Fruit fly (Drosophila melanogaster) whole organism, embryonic: ENCODE results near the gene TwdlX.
A peak's percentile ranks its signal among the peaks of the same experiment; 100 is the strongest.

Experiments used
- Atf6 ChIP-seq: fragments of 200-800 bp; sonication (Bioruptor generic); IDR thresholded peaks from 2 replicates; pipeline ENCODE4 v1.3.6; 2022; ENCODE audit warnings: missing biosample characterization, missing genetic modification characterization
- BEAF-32 ChIP-seq: fragments of 200-800 bp; sonication (Bioruptor generic); optimal IDR thresholded peaks from 3 replicates; lab custom pipeline; 2017; ENCODE audit warnings: missing biosample characterization, missing genetic modification characterization, mild to moderate bottlenecking, moderate library complexity, missing genetic modification reagents
- Bteb2 ChIP-seq: fragments of 200-800 bp; sonication (Bioruptor generic); optimal IDR thresholded peaks from 2 replicates; lab custom pipeline; 2016; ENCODE audit warnings: missing biosample characterization, missing genetic modification characterization
- C15 ChIP-seq: fragments of 200-800 bp; sonication (Bioruptor generic); IDR thresholded peaks from 3 replicates; pipeline ENCODE4 v1.3.6; 2022; ENCODE audit warnings: missing biosample characterization, missing genetic modification characterization
- CG10321 ChIP-seq: fragments of 200-800 bp; sonication (Bioruptor generic); IDR thresholded peaks from 2 replicates; pipeline ENCODE4 v1.3.6; 2022; ENCODE audit warnings: missing biosample characterization, missing genetic modification characterization
- CG10565 ChIP-seq: fragments of 200-800 bp; sonication (Bioruptor generic); optimal IDR thresholded peaks from 3 replicates; lab custom pipeline; 2016; ENCODE audit warnings: missing biosample characterization, mild to moderate bottlenecking, missing genetic modification characterization
- CG10654 ChIP-seq: fragments of 200-800 bp; sonication (Bioruptor generic); optimal IDR thresholded peaks from 2 replicates; lab custom pipeline; 2016; ENCODE audit warnings: missing biosample characterization, missing genetic modification characterization
- CG12769 ChIP-seq: fragments of 200-800 bp; sonication (Bioruptor generic); optimal IDR thresholded peaks from 2 replicates; lab custom pipeline; 2019; ENCODE audit warnings: missing biosample characterization, mild to moderate bottlenecking, missing genetic modification characterization, moderate library complexity
- CG13123 ChIP-seq: fragments of 200-800 bp; sonication (Bioruptor generic); optimal IDR thresholded peaks from 2 replicates; lab custom pipeline; 2016; ENCODE audit warnings: missing biosample characterization, missing genetic modification characterization
- CG15479 ChIP-seq: fragments of 200-800 bp; sonication (Bioruptor generic); optimal IDR thresholded peaks from 3 replicates; lab custom pipeline; 2019; ENCODE audit warnings: missing biosample characterization, mild to moderate bottlenecking, missing genetic modification characterization, moderate library complexity
- CG3407 ChIP-seq: fragments of 200-800 bp; sonication (Bioruptor generic); optimal IDR thresholded peaks from 2 replicates; lab custom pipeline; 2018; ENCODE audit warnings: missing biosample characterization, mild to moderate bottlenecking, missing genetic modification characterization
- CG3726 ChIP-seq: fragments of 200-800 bp; sonication (Bioruptor generic); IDR thresholded peaks from 3 replicates; pipeline ENCODE4, ENCODE4 v1.3.6; 2022; ENCODE audit warnings: missing biosample characterization, missing genetic modification characterization
- CG3847 ChIP-seq: fragments of 200-800 bp; sonication (Bioruptor generic); IDR thresholded peaks from 2 replicates; pipeline ENCODE4 v1.3.6; 2022; ENCODE audit warnings: missing biosample characterization, missing genetic modification characterization
- CG5245 ChIP-seq: fragments of 200-800 bp; sonication (Bioruptor generic); optimal IDR thresholded peaks from 3 replicates; lab custom pipeline; 2016; ENCODE audit warnings: missing biosample characterization, missing genetic modification characterization
- CG7357 ChIP-seq: fragments of 200-800 bp; sonication (Bioruptor generic); IDR thresholded peaks from 3 replicates; pipeline ENCODE4 v1.3.6; 2022; ENCODE audit warnings: missing biosample characterization, missing genetic modification characterization
- CG8388 ChIP-seq: fragments of 200-800 bp; sonication (Bioruptor generic); optimal IDR thresholded peaks from 2 replicates; lab custom pipeline; 2019; ENCODE audit warnings: missing biosample characterization, mild to moderate bottlenecking, missing genetic modification characterization, moderate library complexity
- CG9797 ChIP-seq: fragments of 200-800 bp; sonication (Bioruptor generic); optimal IDR thresholded peaks from 3 replicates; lab custom pipeline; 2018; ENCODE audit warnings: missing biosample characterization, mild to moderate bottlenecking, missing genetic modification characterization
- Camta ChIP-seq: fragments of 200-800 bp; sonication (Bioruptor generic); optimal IDR thresholded peaks from 2 replicates; lab custom pipeline; 2016; ENCODE audit warnings: missing biosample characterization, missing genetic modification characterization
- CkIIα-i1 ChIP-seq: fragments of 200-800 bp; sonication (Bioruptor generic); IDR thresholded peaks from 2 replicates; pipeline ENCODE4 v1.3.6; 2022; ENCODE audit warnings: missing biosample characterization, missing genetic modification characterization
- Dbx ChIP-seq: fragments of 200-800 bp; sonication (Bioruptor generic); IDR thresholded peaks from 3 replicates; pipeline ENCODE4 v1.3.6; 2022; ENCODE audit warnings: missing biosample characterization, missing genetic modification characterization
- Doc3 ChIP-seq: fragments of 200-800 bp; sonication (Bioruptor generic); IDR thresholded peaks from 3 replicates; pipeline ENCODE4 v1.3.6; 2022; ENCODE audit warnings: missing biosample characterization, missing genetic modification characterization; ENCODE audit not compliant: partially characterized antibody
- H2.0 ChIP-seq: fragments of 200-800 bp; sonication (Bioruptor generic); IDR thresholded peaks from 2 replicates; pipeline ENCODE4 v1.3.6; 2022; ENCODE audit warnings: missing biosample characterization, missing genetic modification characterization
- HmgD ChIP-seq: fragments of 200-800 bp; sonication (Bioruptor generic); optimal IDR thresholded peaks from 3 replicates; lab custom pipeline; 2016; ENCODE audit warnings: missing biosample characterization, missing genetic modification characterization
- Hmr ChIP-seq: fragments of 200-800 bp; sonication (Bioruptor generic); optimal IDR thresholded peaks from 3 replicates; lab custom pipeline; 2017; ENCODE audit warnings: mild to moderate bottlenecking, missing biosample characterization, missing genetic modification reagents, missing genetic modification characterization
- Kr ChIP-seq: fragments of 200-800 bp; sonication (Bioruptor generic); optimal IDR thresholded peaks from 2 replicates; lab custom pipeline; 2017; ENCODE audit warnings: missing biosample characterization, mild to moderate bottlenecking, missing genetic modification characterization
- PHDP ChIP-seq: fragments of 200-800 bp; sonication (Bioruptor generic); optimal IDR thresholded peaks from 3 replicates; lab custom pipeline; 2018; ENCODE audit warnings: missing biosample characterization, mild to moderate bottlenecking, missing genetic modification characterization, moderate library complexity
- Pdp1 ChIP-seq, 2 experiments: fragments of 200-800 bp; sonication (Bioruptor generic); optimal IDR thresholded peaks; 3 replicates each; lab custom pipeline; 2016; ENCODE audit warnings: missing biosample characterization in 2 of 2, missing genetic modification characterization in 2 of 2, mild to moderate bottlenecking in 1 of 2, moderate library complexity in 1 of 2
- Rfx ChIP-seq: fragments of 200-800 bp; sonication (Bioruptor generic); IDR thresholded peaks from 2 replicates; pipeline ENCODE4 v1.3.6; 2022; ENCODE audit warnings: missing biosample characterization, missing genetic modification characterization
- YL-1 ChIP-seq: fragments of 200-800 bp; sonication (Bioruptor generic); optimal IDR thresholded peaks from 3 replicates; lab custom pipeline; 2017; ENCODE audit warnings: missing biosample characterization, mild to moderate bottlenecking, missing genetic modification characterization
- ash1 ChIP-seq: fragments of 200-800 bp; sonication (Bioruptor generic); optimal IDR thresholded peaks from 2 replicates; lab custom pipeline; 2018; ENCODE audit warnings: missing biosample characterization, mild to moderate bottlenecking, missing genetic modification characterization
- ato ChIP-seq: fragments of 200-800 bp; sonication (Bioruptor generic); IDR thresholded peaks from 2 replicates; pipeline ENCODE4 v1.3.6; 2022; ENCODE audit warnings: missing biosample characterization, missing genetic modification characterization; ENCODE audit not compliant: partially characterized antibody
- az2 ChIP-seq: fragments of 200-800 bp; sonication (Bioruptor generic); optimal IDR thresholded peaks from 3 replicates; lab custom pipeline; 2016; ENCODE audit warnings: missing biosample characterization, missing genetic modification characterization
- btn ChIP-seq: fragments of 200-800 bp; sonication (Bioruptor generic); optimal IDR thresholded peaks from 2 replicates; lab custom pipeline; 2016; ENCODE audit warnings: missing biosample characterization, missing genetic modification characterization
- crc ChIP-seq: fragments of 200-800 bp; sonication (Bioruptor generic); optimal IDR thresholded peaks from 2 replicates; lab custom pipeline; 2016; ENCODE audit warnings: missing biosample characterization, missing genetic modification characterization
- exex ChIP-seq: fragments of 200-800 bp; sonication (Bioruptor generic); optimal IDR thresholded peaks from 4 replicates; lab custom pipeline; 2018; ENCODE audit warnings: missing biosample characterization, mild to moderate bottlenecking, missing genetic modification characterization, moderate library complexity
- fd96Cb ChIP-seq: fragments of 200-800 bp; sonication (Bioruptor generic); optimal IDR thresholded peaks from 2 replicates; lab custom pipeline; 2018; ENCODE audit warnings: missing biosample characterization, mild to moderate bottlenecking, missing genetic modification characterization, moderate library complexity
- kay ChIP-seq: fragments of 200-800 bp; sonication (Bioruptor generic); optimal IDR thresholded peaks from 2 replicates; lab custom pipeline; 2016; ENCODE audit warnings: missing biosample characterization, missing genetic modification characterization
- kni ChIP-seq: fragments of 200-800 bp; sonication (Bioruptor generic); optimal IDR thresholded peaks from 3 replicates; lab custom pipeline; 2017; ENCODE audit warnings: mild to moderate bottlenecking, missing biosample characterization, missing genetic modification reagents, missing genetic modification characterization
- nau ChIP-seq: fragments of 200-800 bp; sonication (Bioruptor generic); optimal IDR thresholded peaks from 3 replicates; lab custom pipeline; 2017; ENCODE audit warnings: missing biosample characterization, mild to moderate bottlenecking, missing genetic modification characterization, missing genetic modification reagents
- nerfin-2 ChIP-seq: fragments of 200-800 bp; sonication (Bioruptor generic); IDR thresholded peaks from 2 replicates; pipeline ENCODE4 v1.3.6; 2022; ENCODE audit warnings: missing biosample characterization, missing genetic modification characterization; ENCODE audit not compliant: partially characterized antibody
- nom ChIP-seq: fragments of 200-800 bp; sonication (Bioruptor generic); optimal IDR thresholded peaks from 2 replicates; lab custom pipeline; 2017; ENCODE audit warnings: missing biosample characterization, missing genetic modification characterization, mild to moderate bottlenecking, moderate library complexity, missing genetic modification reagents
- otp ChIP-seq: fragments of 200-800 bp; sonication (Bioruptor generic); IDR thresholded peaks from 3 replicates; pipeline ENCODE4, ENCODE4 v1.3.6; 2022; ENCODE audit warnings: missing biosample characterization, missing genetic modification characterization
- repo ChIP-seq: fragments of 200-800 bp; sonication (Bioruptor generic); optimal IDR thresholded peaks from 2 replicates; lab custom pipeline; 2016; ENCODE audit warnings: missing biosample characterization, missing genetic modification characterization
- row ChIP-seq: fragments of 200-800 bp; sonication (Bioruptor generic); IDR thresholded peaks from 3 replicates; pipeline ENCODE4 v1.3.6; 2022; ENCODE audit warnings: missing biosample characterization, missing genetic modification characterization
- sc ChIP-seq, 3 experiments: fragments of >200 bp in 2 of 3; fragments of 200-800 bp in 1 of 3; sonication (Bioruptor generic) in 1 of 3; optimal IDR thresholded peaks; 2 replicates in 2 of 3; 3 replicates in 1 of 3; lab custom pipeline; 2017; ENCODE audit warnings: mild to moderate bottlenecking in 1 of 3, missing biosample characterization in 1 of 3, missing genetic modification characterization in 1 of 3, missing genetic modification reagents in 1 of 3
- sisA ChIP-seq: fragments of 200-800 bp; sonication (Bioruptor generic); IDR thresholded peaks from 2 replicates; pipeline ENCODE4 v1.3.6; 2022; ENCODE audit warnings: missing biosample characterization, missing genetic modification characterization
- slbo ChIP-seq: fragments of 200-800 bp; sonication (Bioruptor generic); IDR thresholded peaks from 2 replicates; pipeline ENCODE4 v1.3.6; 2022; ENCODE audit warnings: missing biosample characterization, missing genetic modification characterization
- slp2 ChIP-seq: fragments of 200-800 bp; sonication (Bioruptor generic); optimal IDR thresholded peaks from 2 replicates; lab custom pipeline; 2016; ENCODE audit warnings: missing biosample characterization, missing genetic modification characterization
- sug ChIP-seq: fragments of 200-800 bp; optimal IDR thresholded peaks from 2 replicates; lab custom pipeline; 2019; ENCODE audit warnings: missing biosample characterization, mild to moderate bottlenecking, missing genetic modification characterization, moderate library complexity

Gene TwdlX

dm6 chrX:16751579-16752156 lies 20.8 kb downstream of the TwdlX start, which contains the start of gene goe (continued):
- TF ChIP-seq CG8388 (GFP tag; lab: Kevin White, UChicago) = peak; percentile 64
- peak; percentile 63 for TF ChIP-seq ato (GFP tag; lab: Robert Waterston, UW)
- peak; percentile 69 for TF ChIP-seq Doc3 (GFP tag; lab: Robert Waterston, UW)
- TF ChIP-seq nerfin-2 = peak; percentile 64
- TF ChIP-seq CG10321 (GFP tag; lab: Robert Waterston, UW) = peak; percentile 55
- peak; percentile 72 for TF ChIP-seq sisA (GFP tag; lab: Robert Waterston, UW)
- TF ChIP-seq Pdp1 (GFP tag; optimal IDR thresholded peaks at IDR 0.05; lab: Kevin White, UChicago) = peak; percentile 74 to 83
- TF ChIP-seq PHDP = peak; percentile 79
- peak; percentile 33 for TF ChIP-seq exex (tag; lab: Kevin White, UChicago)
- no peak for TF ChIP-seq Kr (GFP tag; lab: Kevin White, UChicago)
- peak; percentile 65 for TF ChIP-seq az2
- peak; percentile 90 for TF ChIP-seq Dbx (GFP tag; lab: Robert Waterston, UW)
- TF ChIP-seq BEAF-32 = peak; percentile 97
- TF ChIP-seq slbo = peak; percentile 91
- peak; percentile 74 for TF ChIP-seq CG10654 (GFP tag; lab: Kevin White, UChicago)
- TF ChIP-seq kay = peak; percentile 38
- peak; percentile 79 for TF ChIP-seq Atf6
- TF ChIP-seq slp2 (GFP tag; lab: Kevin White, UChicago) = peak; percentile 79
- peak; percentile 72 for TF ChIP-seq Camta (GFP tag; lab: Kevin White, UChicago)
- peak; percentile 59 for TF ChIP-seq ash1
- peak; percentile 57 for TF ChIP-seq btn (GFP tag; lab: Kevin White, UChicago)
- peak; percentile 88 for TF ChIP-seq Bteb2 (GFP tag; lab: Kevin White, UChicago)
- peak; percentile 69 for TF ChIP-seq repo (GFP tag; lab: Kevin White, UChicago)
- TF ChIP-seq sc (optimal IDR thresholded peaks at IDR 0.05; lab: Kevin White, UChicago) = no peak
- peak; percentile 55 for TF ChIP-seq sc (GFP tag; optimal IDR thresholded peaks at IDR 0.05; lab: Kevin White, UChicago)
- no peak for TF ChIP-seq CG15479 (GFP tag; lab: Kevin White, UChicago)
- 0 out of 3 replicates have a peak, but pooled peaks have one; percentile 28 for TF ChIP-seq CG3726 (GFP tag; lab: Robert Waterston, UW)
- peak; percentile 59 for TF ChIP-seq crc (GFP tag; lab: Kevin White, UChicago)
- peak; percentile 5 for TF ChIP-seq kni (GFP tag; lab: Kevin White, UChicago)
- peak; percentile 91 for TF ChIP-seq Rfx (GFP tag; lab: Robert Waterston, UW)
- peak; percentile 73; the same call in 2 of the 3 replicates for TF ChIP-seq otp (GFP tag; lab: Robert Waterston, UW)
- TF ChIP-seq row (GFP tag; lab: Robert Waterston, UW) = peak; percentile 76
- TF ChIP-seq CkIIα-i1 (GFP tag; lab: Robert Waterston, UW) = no peak
- peak; percentile 97 for TF ChIP-seq Hmr (GFP tag; lab: Kevin White, UChicago)
- peak; percentile 33 for TF ChIP-seq CG5245 (GFP tag; lab: Kevin White, UChicago)
- no peak for TF ChIP-seq CG10565 (GFP tag; lab: Kevin White, UChicago)
- peak; percentile 17 for TF ChIP-seq nau (GFP tag; lab: Kevin White, UChicago)
- TF ChIP-seq CG3407 (GFP tag; lab: Kevin White, UChicago) = peak; percentile 76
- TF ChIP-seq CG9797 = peak; percentile 41
- TF ChIP-seq CG12769 (tag; lab: Kevin White, UChicago) = peak; percentile 81
- TF ChIP-seq YL-1 (GFP tag; lab: Kevin White, UChicago) = peak; percentile 50
- no peak for TF ChIP-seq CG7357 (GFP tag; lab: Robert Waterston, UW)
- peak; percentile 69; the same call in 1 of the 3 replicates for TF ChIP-seq C15
- TF ChIP-seq H2.0 = peak; percentile 78
- peak; percentile 81 for TF ChIP-seq CG13123 (GFP tag; lab: Kevin White, UChicago)
- peak; percentile 2 for TF ChIP-seq fd96Cb (tag; lab: Kevin White, UChicago)
- TF ChIP-seq CG3847 (GFP tag; lab: Robert Waterston, UW) = peak; percentile 81
- TF ChIP-seq nom (GFP tag; lab: Kevin White, UChicago) = no peak
- TF ChIP-seq sug = peak; percentile 77
- TF ChIP-seq HmgD = peak; percentile 91
